Worm (Caenorhabditis elegans): Measurements from ENCODE around the gene cblc-1.
"Not testable (repeated sequence)": the region's sequence is repeated elsewhere in the genome, so short reads cannot be mapped to it uniquely, and the experiment has no call there.

The cblc-1 gene

ce11 chrII:4902035-4902434 is 38.9 kb downstream of the cblc-1 start, which contains the start of gene R05F9.9 (continued):
- TF ChIP-seq unc-30 (tag; optimal IDR thresholded peaks at IDR 0.05) (no peak), ces-1 (GFP tag; optimal IDR thresholded peaks at IDR 0.05) (no peak), Y116A8C.19 (tag; optimal IDR thresholded peaks at IDR 0.05; ENCODE audit: borderline replicate concordance) (no peak), lsy-2 (tag; optimal IDR thresholded peaks at IDR 0.05) (peak; percentile 43 to 54), C04F5.9 (tag; optimal IDR thresholded peaks at IDR 0.05) (no peak), unc-130 (tag; optimal IDR thresholded peaks at IDR 0.05) (no peak), vab-15 (tag; optimal IDR thresholded peaks at IDR 0.05) (no peak), elt-2 (tag; optimal IDR thresholded peaks at IDR 0.05) (peak; percentile 71), nhr-77 (tag; optimal IDR thresholded peaks at IDR 0.05) (no peak), lin-35 (GFP tag; optimal IDR thresholded peaks at IDR 0.05) (peak; percentile 33 to 67), rnt-1 (tag; optimal IDR thresholded peaks at IDR 0.05) (peak; percentile 8), nhr-12 (tag; optimal IDR thresholded peaks at IDR 0.05) (no peak), isw-1 (GFP tag; IDR thresholded peaks at IDR 0.05) (no peak), xbp-1 (tag; optimal IDR thresholded peaks at IDR 0.05) (peak; percentile 7), lin-14 (GFP tag; optimal IDR thresholded peaks at IDR 0.05) (peak; percentile 25), fkh-10 (GFP tag; optimal IDR thresholded peaks at IDR 0.05) (no peak), snu-23 (GFP tag; optimal IDR thresholded peaks at IDR 0.05) (peak; percentile 48), tlp-1 (tag; optimal IDR thresholded peaks at IDR 0.05) (no peak), pqm-1 (tag; optimal IDR thresholded peaks at IDR 0.05) (no peak), aly-2 (tag; optimal IDR thresholded peaks at IDR 0.05) (peak; percentile 24), ama-1 (optimal IDR thresholded peaks at IDR 0.05) (peak; percentile 61), unc-86 (tag; optimal IDR thresholded peaks at IDR 0.05) (no peak)

ce11 chrII:4898529-4898928 is 42.4 kb downstream of the cblc-1 start, which contains the start of gene msp-32:
msp-32 (plus strand) TSS chrII:4898829.
- not testable (repeated sequence) for TF ChIP-seq ceh-88 (GFP tag; IDR thresholded peaks at IDR 0.05); fkh-10 (GFP tag; optimal IDR thresholded peaks at IDR 0.05); nhr-85 (tag)

DNA sequence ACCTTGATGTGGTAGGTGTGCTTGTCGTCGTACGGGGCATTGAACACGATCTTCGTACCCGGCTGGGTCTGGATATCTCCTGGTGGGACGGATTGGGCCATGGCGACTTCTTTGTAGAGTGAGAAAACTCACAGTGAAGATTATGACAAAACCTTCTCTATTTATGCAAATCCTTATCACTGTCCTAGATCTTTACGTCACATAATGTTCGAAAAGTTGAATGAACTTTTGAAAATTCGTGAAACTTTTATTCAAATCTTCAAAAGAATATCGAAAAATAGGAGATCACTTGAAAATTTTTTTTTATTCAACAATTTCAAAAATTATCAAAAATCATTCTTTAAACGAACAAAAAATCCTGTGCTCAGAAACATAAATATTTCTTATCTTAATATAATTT is 48.4 kb downstream of the cblc-1 start, which contains the start of gene msp-33:
TSS of gene msp-33 (minus strand) at position 101 of the 400 bp plus-strand sequence.
- TF ChIP-seq mdl-1 (tag; optimal IDR thresholded peaks at IDR 0.05) (no peak), unc-130 (tag; optimal IDR thresholded peaks at IDR 0.05) (no peak), ces-1 (GFP tag; optimal IDR thresholded peaks at IDR 0.05) (no peak), dpl-1 (GFP tag; optimal IDR thresholded peaks at IDR 0.05) (no peak), zip-4 (GFP tag; optimal IDR thresholded peaks at IDR 0.05) (no peak), F16B12.6 (tag; optimal IDR thresholded peaks at IDR 0.05) (no peak), swsn-7 (tag; optimal IDR thresholded peaks at IDR 0.05) (no peak), nhr-71 (tag; optimal IDR thresholded peaks at IDR 0.05) (no peak), ceh-8 (GFP tag; optimal IDR thresholded peaks at IDR 0.05) (no peak), unc-86 (tag; optimal IDR thresholded peaks at IDR 0.05) (no peak)

DNA sequence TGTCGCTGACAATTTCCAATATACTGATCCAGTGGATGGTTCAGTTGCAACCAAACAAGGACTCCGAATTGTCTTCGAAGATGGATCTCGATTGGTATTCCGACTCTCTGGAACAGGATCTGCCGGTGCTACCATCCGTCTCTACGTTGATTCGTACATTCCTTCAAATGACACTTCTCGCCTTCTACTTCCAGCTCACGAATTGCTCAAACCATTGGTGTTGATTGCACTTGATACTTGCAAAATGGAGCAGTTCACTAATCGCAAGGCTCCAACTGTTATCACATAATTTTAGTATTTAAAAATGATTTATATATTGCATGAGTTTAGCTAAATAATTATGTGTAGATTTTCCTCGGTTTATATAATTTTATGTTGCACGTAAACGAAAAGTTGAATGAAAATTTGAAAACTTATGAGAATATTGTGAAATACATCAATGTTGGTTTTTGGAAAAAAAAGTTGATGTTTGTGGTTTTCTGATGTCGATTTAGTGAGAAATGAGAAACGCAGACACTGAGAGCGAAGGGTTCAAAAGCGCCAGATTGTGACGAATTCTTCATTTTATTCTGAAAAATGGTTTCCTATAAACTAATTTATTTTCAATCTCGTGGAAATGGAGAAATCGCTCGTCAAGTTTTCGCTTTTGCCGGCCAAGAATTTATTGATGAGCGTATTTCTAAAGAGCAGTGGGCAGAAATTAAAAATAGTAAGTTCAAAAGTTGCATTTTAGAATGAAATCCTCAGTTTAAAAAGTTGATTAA is 49.8 kb downstream of the cblc-1 start, which contains the start of gene gst-9:
TSS of gene gst-9 (plus strand) at position 574 of the 764 bp plus-strand sequence.
- TF ChIP-seq hlh-17 (GFP tag; optimal IDR thresholded peaks at IDR 0.05; ENCODE audit: borderline replicate concordance) (no peak), unc-98 (GFP tag; IDR thresholded peaks at IDR 0.05) (no peak), blmp-1 (tag; optimal IDR thresholded peaks at IDR 0.05) (no peak), nhr-90 (tag; optimal IDR thresholded peaks at IDR 0.05; ENCODE audit: poor library complexity) (no peak), zip-4 (GFP tag; optimal IDR thresholded peaks at IDR 0.05) (no peak), isw-1 (GFP tag; IDR thresholded peaks at IDR 0.05) (no peak), skn-1 (tag; optimal IDR thresholded peaks at IDR 0.05) (peak; percentile 37), ceh-88 (GFP tag; IDR thresholded peaks at IDR 0.05) (no peak), lin-13 (GFP tag; optimal IDR thresholded peaks at IDR 0.05) (no peak), nhr-28 (tag; optimal IDR thresholded peaks at IDR 0.05) (no peak), pax-3 (tag; optimal IDR thresholded peaks at IDR 0.05) (no peak), aly-2 (tag; optimal IDR thresholded peaks at IDR 0.05) (peak; percentile 80), nhr-47 (tag; optimal IDR thresholded peaks at IDR 0.05) (peak; percentile 16), aha-1 (tag; optimal IDR thresholded peaks at IDR 0.05) (no peak), mdl-1 (tag; optimal IDR thresholded peaks at IDR 0.05) (no peak), egl-27 (tag; optimal IDR thresholded peaks at IDR 0.05) (no peak), elt-3 (tag; optimal IDR thresholded peaks at IDR 0.05) (peak in 1 of 6 experiments; percentile 34), mep-1 (tag; optimal IDR thresholded peaks at IDR 0.05) (peak; percentile 38), grh-1 (GFP tag; IDR thresholded peaks at IDR 0.05) (no peak), fkh-4 (tag; optimal IDR thresholded peaks at IDR 0.05; ENCODE audit: borderline replicate concordance) (no peak)

Measured in whole organism, L1 larva.